Worm (Caenorhabditis elegans) whole organism, late embryonic: ENCODE results near the gene twk-49.

ENCODE experiments used
- F13H6.1 ChIP-seq: sonication (generic microtip); optimal IDR thresholded peaks from 2 replicates; lab custom pipeline; 2016; ENCODE audit warnings: missing genetic modification characterization, missing compliant biosample characterization
- ceh-48 ChIP-seq: sonication (generic microtip); optimal IDR thresholded peaks from 2 replicates; lab custom pipeline; 2016; ENCODE audit warnings: missing genetic modification characterization, inconsistent platforms, missing compliant biosample characterization
- dve-1 ChIP-seq: sonication (generic microtip); optimal IDR thresholded peaks from 2 replicates; lab custom pipeline; 2017; ENCODE audit warnings: antibody characterized with exemption, mild to moderate bottlenecking, missing genetic modification characterization, missing compliant biosample characterization
- fkh-10 ChIP-seq: fragments of 150-350 bp; optimal IDR thresholded peaks from 2 replicates; lab custom pipeline; 2014; ENCODE audit warnings: missing biosample characterization, missing genetic modification reagents, missing genetic modification characterization
- fkh-6 ChIP-seq: sonication (generic microtip); optimal IDR thresholded peaks from 2 replicates; lab custom pipeline; 2016; ENCODE audit warnings: missing genetic modification characterization, missing compliant biosample characterization
- hlh-13 ChIP-seq: fragments of 200-800 bp; sonication (Bioruptor generic); optimal IDR thresholded peaks from 2 replicates; lab custom pipeline; 2018; ENCODE audit warnings: mild to moderate bottlenecking, missing genetic modification characterization, missing compliant biosample characterization
- hlh-15 ChIP-seq: sonication (generic microtip); optimal IDR thresholded peaks from 2 replicates; lab custom pipeline; 2016; ENCODE audit warnings: missing genetic modification characterization, missing compliant biosample characterization
- nhr-232 ChIP-seq: sonication (generic microtip); optimal IDR thresholded peaks from 2 replicates; lab custom pipeline; 2016; ENCODE audit warnings: missing genetic modification characterization, missing compliant biosample characterization
- odd-2 ChIP-seq: sonication (generic microtip); optimal IDR thresholded peaks from 2 replicates; lab custom pipeline; 2017; ENCODE audit warnings: antibody characterized with exemption, mild to moderate bottlenecking, missing genetic modification characterization, missing compliant biosample characterization
- pqm-1 ChIP-seq: sonication (generic microtip); optimal IDR thresholded peaks from 2 replicates; lab custom pipeline; 2016; ENCODE audit warnings: missing genetic modification characterization, missing compliant biosample characterization
- pros-1 ChIP-seq: fragments of 150-350 bp; optimal IDR thresholded peaks from 2 replicates; lab custom pipeline; 2014; ENCODE audit warnings: missing biosample characterization, missing genetic modification reagents, missing genetic modification characterization
- tbx-2 ChIP-seq: sonication (generic microtip); optimal IDR thresholded peaks from 2 replicates; lab custom pipeline; 2016; ENCODE audit warnings: missing genetic modification characterization, missing compliant biosample characterization
- unc-55 ChIP-seq: sonication (generic microtip); optimal IDR thresholded peaks from 2 replicates; lab custom pipeline; 2017; ENCODE audit warnings: missing biosample characterization, missing genetic modification reagents, missing genetic modification characterization
- zip-5 ChIP-seq: sonication (generic microtip); optimal IDR thresholded peaks from 2 replicates; lab custom pipeline; 2016; ENCODE audit warnings: missing genetic modification characterization, missing compliant biosample characterization

DNA sequence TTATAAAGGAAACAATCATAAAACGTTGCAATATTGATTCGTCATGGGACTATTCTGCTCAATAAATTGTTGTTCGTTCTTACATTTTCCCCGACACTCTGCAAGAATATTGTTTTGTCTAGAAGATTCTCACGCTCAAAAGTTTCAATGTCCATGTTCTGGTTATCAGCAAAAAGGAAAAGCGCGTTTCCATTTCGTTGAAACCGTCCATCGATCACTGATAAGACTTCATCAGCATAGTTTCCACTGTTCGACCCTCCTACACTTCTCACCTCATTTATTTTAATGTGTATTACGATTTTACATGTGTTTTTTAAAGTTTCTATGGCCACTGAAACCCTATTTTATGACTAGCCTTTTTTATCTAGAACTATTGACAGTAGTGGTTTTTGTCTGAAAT is 21.1 kb upstream of the twk-49 start:
- TF ChIP-seq ceh-48 (no peak), odd-2 (tag; lab: Kevin White, UChicago) (no peak), pros-1 (no peak), zip-5 (tag; lab: Kevin White, UChicago) (no peak), hlh-13 (GFP tag; lab: Kevin White, UChicago) (no peak), hlh-15 (tag; lab: Kevin White, UChicago) (no peak), pqm-1 (tag; lab: Kevin White, UChicago) (no peak), unc-55 (GFP tag; lab: Kevin White, UChicago) (no peak), F13H6.1 (no peak), nhr-232 (tag; lab: Kevin White, UChicago) (no peak), fkh-6 (tag; lab: Kevin White, UChicago) (no peak), dve-1 (tag; lab: Kevin White, UChicago) (no peak), fkh-10 (GFP tag; lab: Kevin White, UChicago) (no peak), tbx-2 (tag; lab: Kevin White, UChicago) (no peak)
